Worm (Caenorhabditis elegans): ENCODE results near the gene rgs-2.

- TF ChIP-seq ztf-4 (tag; optimal IDR thresholded peaks at IDR 0.05): no peak
- TF ChIP-seq unc-62 (GFP tag; optimal IDR thresholded peaks at IDR 0.05): no peak
- TF ChIP-seq tbx-2 (tag; optimal IDR thresholded peaks at IDR 0.05): no peak
- no peak for TF ChIP-seq pqm-1 (tag; optimal IDR thresholded peaks at IDR 0.05)
- TF ChIP-seq nhr-11 (tag; optimal IDR thresholded peaks at IDR 0.05): no peak
- no peak for TF ChIP-seq sox-4 (tag; optimal IDR thresholded peaks at IDR 0.05)
- no peak for TF ChIP-seq nhr-237 (tag; optimal IDR thresholded peaks at IDR 0.05)
- TF ChIP-seq aly-2 (tag; optimal IDR thresholded peaks at IDR 0.05): no peak
- no peak for TF ChIP-seq nhr-12 (tag; optimal IDR thresholded peaks at IDR 0.05)
- no peak for TF ChIP-seq vab-15 (tag; optimal IDR thresholded peaks at IDR 0.05)
- TF ChIP-seq skn-1 (tag; optimal IDR thresholded peaks at IDR 0.05): no peak
- TF ChIP-seq jun-1 (tag; optimal IDR thresholded peaks at IDR 0.05): no peak
These were observed 10.5 kb upstream of the rgs-2 start, which contains the start of gene nhr-214 for ce11 chrX:12701963-12702362.
